Fruit fly (Drosophila melanogaster) whole organism, embryonic: ENCODE data around the gene CG8870.

Experiments used
- CG10147 ChIP-seq: fragments of 200-800 bp; sonication (Bioruptor generic); optimal IDR thresholded peaks from 2 replicates; lab custom pipeline; 2019; ENCODE audit warnings: missing biosample characterization, mild to moderate bottlenecking, missing genetic modification characterization, moderate library complexity
- CG10431 ChIP-seq: fragments of 200-800 bp; sonication (Bioruptor generic); optimal IDR thresholded peaks from 3 replicates; lab custom pipeline; 2018; ENCODE audit warnings: missing biosample characterization, mild to moderate bottlenecking, missing genetic modification characterization
- CG11398 ChIP-seq: fragments of 200-800 bp; sonication (Bioruptor generic); optimal IDR thresholded peaks from 2 replicates; lab custom pipeline; 2016; ENCODE audit warnings: missing biosample characterization, missing genetic modification characterization
- CG11456 ChIP-seq: fragments of 200-800 bp; sonication (Bioruptor generic); IDR thresholded peaks from 3 replicates; pipeline ENCODE4 v1.3.6; 2022; ENCODE audit warnings: missing biosample characterization, missing genetic modification characterization
- CG11504 ChIP-seq: fragments of 200-800 bp; sonication (Bioruptor generic); optimal IDR thresholded peaks from 3 replicates; lab custom pipeline; 2019; ENCODE audit warnings: missing biosample characterization, mild to moderate bottlenecking, missing genetic modification characterization, moderate library complexity
- CG12769 ChIP-seq: fragments of 200-800 bp; sonication (Bioruptor generic); optimal IDR thresholded peaks from 2 replicates; lab custom pipeline; 2019; ENCODE audit warnings: missing biosample characterization, mild to moderate bottlenecking, missing genetic modification characterization, moderate library complexity
- CG13287 ChIP-seq: fragments of 200-800 bp; sonication (Bioruptor generic); IDR thresholded peaks from 2 replicates; pipeline ENCODE4 v1.3.6; 2022; ENCODE audit warnings: missing biosample characterization, missing genetic modification characterization; ENCODE audit not compliant: partially characterized antibody
- CG15479 ChIP-seq: fragments of 200-800 bp; sonication (Bioruptor generic); optimal IDR thresholded peaks from 3 replicates; lab custom pipeline; 2019; ENCODE audit warnings: missing biosample characterization, mild to moderate bottlenecking, missing genetic modification characterization, moderate library complexity
- CG17829 ChIP-seq: fragments of 200-800 bp; optimal IDR thresholded peaks from 2 replicates; lab custom pipeline; 2019; ENCODE audit warnings: missing biosample characterization, mild to moderate bottlenecking, missing genetic modification characterization, moderate library complexity
- CG2120 ChIP-seq: fragments of 200-800 bp; sonication (Bioruptor generic); optimal IDR thresholded peaks from 3 replicates; lab custom pipeline; 2016; ENCODE audit warnings: missing biosample characterization, missing genetic modification characterization
- CG2202 ChIP-seq: fragments of 200-800 bp; sonication (Bioruptor generic); optimal IDR thresholded peaks from 2 replicates; lab custom pipeline; 2018; ENCODE audit warnings: missing biosample characterization, mild to moderate bottlenecking, missing genetic modification characterization
- CG33557 ChIP-seq: fragments of 200-800 bp; sonication (Bioruptor generic); optimal IDR thresholded peaks from 2 replicates; lab custom pipeline; 2019; ENCODE audit warnings: missing biosample characterization, mild to moderate bottlenecking, missing genetic modification characterization, moderate library complexity
- CG43689 ChIP-seq: fragments of 200-800 bp; sonication (Bioruptor generic); IDR thresholded peaks from 2 replicates; pipeline ENCODE4 v1.3.6; 2022; ENCODE audit warnings: missing biosample characterization, missing genetic modification characterization
- CG6175 ChIP-seq: fragments of 200-800 bp; sonication (Bioruptor generic); IDR thresholded peaks from 3 replicates; pipeline ENCODE4 v1.3.6; 2022; ENCODE audit warnings: missing biosample characterization, missing genetic modification characterization
- CG6683 ChIP-seq: fragments of 200-800 bp; sonication (Bioruptor generic); optimal IDR thresholded peaks from 2 replicates; lab custom pipeline; 2017; ENCODE audit warnings: missing biosample characterization, mild to moderate bottlenecking, missing genetic modification characterization, missing genetic modification reagents
- CG7786 ChIP-seq: fragments of 200-800 bp; sonication (Bioruptor generic); optimal IDR thresholded peaks from 2 replicates; lab custom pipeline; 2016; ENCODE audit warnings: missing biosample characterization, missing genetic modification characterization
- CG8388 ChIP-seq: fragments of 200-800 bp; sonication (Bioruptor generic); optimal IDR thresholded peaks from 2 replicates; lab custom pipeline; 2019; ENCODE audit warnings: missing biosample characterization, mild to moderate bottlenecking, missing genetic modification characterization, moderate library complexity
- CG9932 ChIP-seq: fragments of 200-800 bp; sonication (Bioruptor generic); IDR thresholded peaks from 2 replicates; pipeline ENCODE4 v1.3.6; 2022; ENCODE audit warnings: missing biosample characterization, missing genetic modification characterization
- Doc2 ChIP-seq: fragments of 200-800 bp; sonication (Bioruptor generic); IDR thresholded peaks from 2 replicates; pipeline ENCODE4 v1.3.6; 2022; ENCODE audit warnings: missing biosample characterization, missing genetic modification characterization
- Gug ChIP-seq: fragments of 200-800 bp; sonication (Bioruptor generic); IDR thresholded peaks from 4 replicates; pipeline ENCODE4 v1.3.6; 2022; ENCODE audit warnings: missing biosample characterization, missing genetic modification characterization
- H15 ChIP-seq: fragments of 200-800 bp; sonication (Bioruptor generic); IDR thresholded peaks from 3 replicates; pipeline ENCODE4 v1.3.6; 2022; ENCODE audit warnings: missing biosample characterization, missing genetic modification characterization
- HHEX ChIP-seq: fragments of 200-800 bp; sonication (Bioruptor generic); optimal IDR thresholded peaks from 3 replicates; lab custom pipeline; 2017; ENCODE audit warnings: missing biosample characterization, mild to moderate bottlenecking, missing genetic modification characterization, missing genetic modification reagents
- Hsf ChIP-seq: fragments of 200-800 bp; sonication (Bioruptor generic); optimal IDR thresholded peaks from 3 replicates; lab custom pipeline; 2016; ENCODE audit warnings: missing biosample characterization, missing genetic modification characterization
- MBD-R2 ChIP-seq: fragments of 200-800 bp; sonication (Bioruptor generic); IDR thresholded peaks from 2 replicates; pipeline ENCODE4 v1.3.6; 2022; ENCODE audit warnings: missing biosample characterization, missing genetic modification characterization
- NC2β ChIP-seq: fragments of 200-800 bp; sonication (Bioruptor generic); optimal IDR thresholded peaks from 2 replicates; lab custom pipeline; 2016; ENCODE audit warnings: missing biosample characterization, missing genetic modification characterization
- NfI ChIP-seq: fragments of 200-800 bp; sonication (Bioruptor generic); optimal IDR thresholded peaks from 3 replicates; lab custom pipeline; 2018; ENCODE audit warnings: missing biosample characterization, mild to moderate bottlenecking, missing genetic modification characterization, moderate library complexity
- Oaz ChIP-seq: fragments of 200-800 bp; sonication (Bioruptor generic); IDR thresholded peaks from 2 replicates; pipeline ENCODE4 v1.3.6; 2022; ENCODE audit warnings: missing biosample characterization, missing genetic modification characterization
- abd-A ChIP-seq: fragments of 200-800 bp; sonication (Bioruptor generic); optimal IDR thresholded peaks from 3 replicates; lab custom pipeline; 2019; ENCODE audit warnings: missing biosample characterization, mild to moderate bottlenecking, missing genetic modification characterization, moderate library complexity
- ci ChIP-seq: fragments of 200-800 bp; sonication (Bioruptor generic); IDR thresholded peaks from 3 replicates; pipeline ENCODE4 v1.3.6; 2022; ENCODE audit warnings: missing biosample characterization, missing genetic modification characterization
- dm ChIP-seq: fragments of 200-800 bp; sonication (Bioruptor generic); optimal IDR thresholded peaks from 3 replicates; lab custom pipeline; 2016; ENCODE audit warnings: missing biosample characterization, missing genetic modification characterization
- gcm2 ChIP-seq: fragments of 200-800 bp; sonication (Bioruptor generic); optimal IDR thresholded peaks from 2 replicates; lab custom pipeline; 2016; ENCODE audit warnings: missing biosample characterization, missing genetic modification characterization
- ham ChIP-seq: fragments of 200-800 bp; sonication (Bioruptor generic); IDR thresholded peaks from 2 replicates; pipeline ENCODE4 v1.3.6; 2022; ENCODE audit warnings: missing biosample characterization, missing genetic modification characterization
- hb ChIP-seq: fragments of 200-800 bp; sonication (Bioruptor generic); IDR thresholded peaks from 3 replicates; pipeline ENCODE4 v1.3.6; 2022; ENCODE audit warnings: missing biosample characterization, missing genetic modification characterization; ENCODE audit not compliant: partially characterized antibody
- hbn ChIP-seq: fragments of 200-800 bp; sonication (Bioruptor generic); IDR thresholded peaks from 2 replicates; pipeline ENCODE4 v1.3.6; 2022; ENCODE audit warnings: missing biosample characterization, missing genetic modification characterization; ENCODE audit not compliant: partially characterized antibody
- hkb ChIP-seq, 2 experiments: fragments of 200-800 bp in 1 of 2; fragments of >200 bp in 1 of 2; sonication (Bioruptor generic) in 1 of 2; IDR thresholded peaks in 1 of 2; optimal IDR thresholded peaks in 1 of 2; 2 replicates each; pipeline versions ENCODE4 v1.3.6 to Lab custom; 2017 to 2022; ENCODE audit warnings: missing biosample characterization in 1 of 2, missing genetic modification characterization in 1 of 2
- jigr1 ChIP-seq: fragments of 200-800 bp; sonication (Bioruptor generic); IDR thresholded peaks from 3 replicates; pipeline ENCODE4 v1.3.6; 2022; ENCODE audit warnings: missing biosample characterization, missing genetic modification characterization
- ken ChIP-seq: fragments of 200-800 bp; sonication (Bioruptor generic); IDR thresholded peaks from 3 replicates; pipeline ENCODE4 v1.3.6; 2022; ENCODE audit warnings: missing biosample characterization, missing genetic modification characterization
- nmo ChIP-seq: fragments of 200-800 bp; sonication (Bioruptor generic); optimal IDR thresholded peaks from 2 replicates; lab custom pipeline; 2018; ENCODE audit warnings: missing biosample characterization, mild to moderate bottlenecking, missing genetic modification characterization, moderate library complexity
- pb ChIP-seq: fragments of 200-800 bp; sonication (Bioruptor generic); optimal IDR thresholded peaks from 3 replicates; lab custom pipeline; 2016; ENCODE audit warnings: missing biosample characterization, missing genetic modification characterization
- pum ChIP-seq: fragments of 200-800 bp; sonication (Bioruptor generic); optimal IDR thresholded peaks from 2 replicates; lab custom pipeline; 2016; ENCODE audit warnings: missing biosample characterization, missing genetic modification characterization
- ranshi ChIP-seq: fragments of 200-800 bp; sonication (Bioruptor generic); IDR thresholded peaks from 2 replicates; pipeline ENCODE4 v1.3.6; 2022; ENCODE audit warnings: missing biosample characterization, missing genetic modification characterization
- salm ChIP-seq: fragments of 200-800 bp; sonication (Bioruptor generic); optimal IDR thresholded peaks from 2 replicates; lab custom pipeline; 2018; ENCODE audit warnings: missing biosample characterization, mild to moderate bottlenecking, missing genetic modification characterization
- sc ChIP-seq, 3 experiments: fragments of >200 bp in 2 of 3; fragments of 200-800 bp in 1 of 3; sonication (Bioruptor generic) in 1 of 3; optimal IDR thresholded peaks; 2 replicates in 2 of 3; 3 replicates in 1 of 3; lab custom pipeline; 2017; ENCODE audit warnings: mild to moderate bottlenecking in 1 of 3, missing biosample characterization in 1 of 3, missing genetic modification characterization in 1 of 3, missing genetic modification reagents in 1 of 3
- sd ChIP-seq: fragments of 200-800 bp; sonication (Bioruptor generic); optimal IDR thresholded peaks from 3 replicates; lab custom pipeline; 2018; ENCODE audit warnings: missing biosample characterization, mild to moderate bottlenecking, missing genetic modification characterization, moderate library complexity
- slou ChIP-seq: fragments of 200-800 bp; sonication (Bioruptor generic); optimal IDR thresholded peaks from 3 replicates; lab custom pipeline; 2016; ENCODE audit warnings: missing biosample characterization, missing genetic modification characterization
- stc ChIP-seq: fragments of 200-800 bp; sonication (Bioruptor generic); IDR thresholded peaks from 2 replicates; pipeline ENCODE4 v1.3.6; 2022; ENCODE audit warnings: missing biosample characterization, missing genetic modification characterization
- tio ChIP-seq: fragments of 200-800 bp; sonication (Bioruptor generic); optimal IDR thresholded peaks from 2 replicates; lab custom pipeline; 2017; ENCODE audit warnings: missing biosample characterization, missing genetic modification characterization, inconsistent platforms

The CG8870 gene

dm6 chr3R:13400902-13401721, 21.5 kb downstream of the CG8870 start (continued):
- peak; percentile 91 for TF ChIP-seq CG8388 (GFP tag; lab: Kevin White, UChicago)
- peak; percentile 84 for TF ChIP-seq HHEX
- TF ChIP-seq Oaz (GFP tag; lab: Robert Waterston, UW): peak; percentile 60; the same call in 1 of the 2 replicates
- TF ChIP-seq CG2202: peak; percentile 89
- 0 out of 3 replicates have a peak, but pooled peaks have one; percentile 32 for TF ChIP-seq CG6175 (GFP tag; lab: Robert Waterston, UW)
- peak; percentile 73 for TF ChIP-seq sd (tag; lab: Kevin White, UChicago)
- peak; percentile 39; the same call in 1 of the 2 replicates for TF ChIP-seq CG43689 (GFP tag; lab: Robert Waterston, UW)
- TF ChIP-seq ken (GFP tag; lab: Robert Waterston, UW): no peak; the same call in 2 of the 3 replicates
- peak; percentile 91 for TF ChIP-seq CG7786 (GFP tag; lab: Kevin White, UChicago)
- peak; percentile 86; the same call in 1 of the 2 replicates for TF ChIP-seq stc (GFP tag; lab: Robert Waterston, UW)
- TF ChIP-seq slou (GFP tag; lab: Kevin White, UChicago): peak; percentile 77
- TF ChIP-seq NC2β (GFP tag; lab: Kevin White, UChicago): peak; percentile 77
- TF ChIP-seq hbn (GFP tag; lab: Robert Waterston, UW): no peak
- TF ChIP-seq CG6683 (GFP tag; lab: Kevin White, UChicago): peak; percentile 57
- TF ChIP-seq CG33557 (GFP tag; lab: Kevin White, UChicago): peak; percentile 92
- TF ChIP-seq ham (GFP tag; lab: Robert Waterston, UW): 0 out of 2 replicates have a peak, but pooled peaks have one; percentile 32
- peak; percentile 68; the same call in 2 of the 3 replicates for TF ChIP-seq jigr1 (GFP tag; lab: Robert Waterston, UW)
- TF ChIP-seq CG9932: peak; percentile 85
- no peak for TF ChIP-seq CG13287
- peak; percentile 76 for TF ChIP-seq CG10431
- peak; percentile 61; the same call in 3 of the 4 replicates for TF ChIP-seq Gug (GFP tag; lab: Robert Waterston, UW)
- TF ChIP-seq ranshi (GFP tag; lab: Robert Waterston, UW): peak; percentile 74; the same call in 1 of the 2 replicates
- TF ChIP-seq CG17829: peak; percentile 93
- peak; percentile 92 for TF ChIP-seq CG2120 (GFP tag; lab: Kevin White, UChicago)
- TF ChIP-seq Hsf (GFP tag; lab: Kevin White, UChicago): peak; percentile 93
- TF ChIP-seq CG12769 (tag; lab: Kevin White, UChicago): peak; percentile 85
- peak; percentile 74 for TF ChIP-seq pb (GFP tag; lab: Kevin White, UChicago)
- peak; percentile 82 for TF ChIP-seq gcm2 (GFP tag; lab: Kevin White, UChicago)
- peak; percentile 94 for TF ChIP-seq nmo (GFP tag; lab: Kevin White, UChicago)
- TF ChIP-seq hkb (optimal IDR thresholded peaks at IDR 0.05; lab: Kevin White, UChicago): no peak
- peak; percentile 89 for TF ChIP-seq hkb (GFP tag; IDR thresholded peaks at IDR 0.05; lab: Robert Waterston, UW)
- peak; percentile 79 for TF ChIP-seq H15
- peak; percentile 71; the same call in 1 of the 3 replicates for TF ChIP-seq CG11456 (GFP tag; lab: Robert Waterston, UW)
- TF ChIP-seq pum: peak; percentile 89
- TF ChIP-seq CG10147 (GFP tag; lab: Kevin White, UChicago): peak; percentile 80
- TF ChIP-seq tio (GFP tag; lab: Kevin White, UChicago): peak; percentile 92
- peak; percentile 89 for TF ChIP-seq CG11398 (GFP tag; lab: Kevin White, UChicago)
- no peak for TF ChIP-seq CG15479 (GFP tag; lab: Kevin White, UChicago)
- TF ChIP-seq abd-A (tag; lab: Kevin White, UChicago): no peak
- TF ChIP-seq ci (GFP tag; lab: Robert Waterston, UW): peak; percentile 87
- no peak for TF ChIP-seq hb (GFP tag; lab: Robert Waterston, UW)
- TF ChIP-seq sc (optimal IDR thresholded peaks at IDR 0.05; lab: Kevin White, UChicago): no peak
- TF ChIP-seq sc (GFP tag; optimal IDR thresholded peaks at IDR 0.05; lab: Kevin White, UChicago): peak; percentile 90
- TF ChIP-seq salm (tag; lab: Kevin White, UChicago): peak; percentile 77
- peak; percentile 90 for TF ChIP-seq NfI
- peak; percentile 48 for TF ChIP-seq MBD-R2 (GFP tag; lab: Robert Waterston, UW)
- TF ChIP-seq Doc2 (GFP tag; lab: Robert Waterston, UW): no peak
- TF ChIP-seq dm (GFP tag; lab: Kevin White, UChicago): peak; percentile 71
- TF ChIP-seq CG11504: peak; percentile 90
